Worm (Caenorhabditis elegans): ENCODE data around the gene srt-11.
"Not testable (repeated sequence)": the region's sequence is repeated elsewhere in the genome, so short reads cannot be mapped to it uniquely, and the experiment has no call there.

The srt-11 gene

DNA sequence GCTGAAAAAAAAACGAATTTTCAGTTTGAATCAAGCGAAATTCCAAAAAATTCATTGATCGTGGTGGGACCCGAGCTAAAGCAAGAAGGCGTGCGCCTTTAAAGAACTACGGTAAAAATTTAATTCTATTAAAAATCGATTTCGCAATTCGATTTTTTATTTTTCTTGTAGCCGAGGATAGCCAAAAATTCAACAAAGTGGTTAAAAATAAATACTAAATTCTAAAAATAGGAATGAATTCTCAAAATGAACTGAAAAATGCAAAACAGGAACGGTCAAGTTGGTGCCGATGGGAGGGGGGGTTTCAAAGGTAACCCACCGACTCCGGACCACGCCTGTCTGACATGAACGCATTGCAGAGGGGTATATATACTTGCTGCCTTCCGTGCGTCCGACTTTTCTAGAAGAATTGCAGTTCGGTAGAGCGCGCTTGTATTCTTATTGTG is 4.7 kb upstream of the srt-11 start (continued):
- peak; percentile 34 for TF ChIP-seq xbp-1 (tag; optimal IDR thresholded peaks at IDR 0.05)
- peak; percentile 63 for TF ChIP-seq nhr-71 (tag; optimal IDR thresholded peaks at IDR 0.05)
- peak; percentile 14 to 45 for TF ChIP-seq efl-1 (optimal IDR thresholded peaks at IDR 0.05)
- TF ChIP-seq efl-1 (GFP tag; optimal IDR thresholded peaks at IDR 0.05 in 1 of 2), result peak; percentile 22 to 94
- no peak for TF ChIP-seq grh-1 (GFP tag; IDR thresholded peaks at IDR 0.05)
- no peak for TF ChIP-seq nhr-84 (tag; optimal IDR thresholded peaks at IDR 0.05)
- no peak for TF ChIP-seq pag-3 (tag; optimal IDR thresholded peaks at IDR 0.05; ENCODE audit: borderline replicate concordance, insufficient read depth)
- TF ChIP-seq lin-14 (GFP tag; optimal IDR thresholded peaks at IDR 0.05), result peak; percentile 34
- peak; percentile 59 for TF ChIP-seq nhr-47 (tag; optimal IDR thresholded peaks at IDR 0.05)
- TF ChIP-seq unc-130 (tag; optimal IDR thresholded peaks at IDR 0.05), result peak; percentile 12
- peak; percentile 5; the same call in 1 of the 2 replicates for TF ChIP-seq isw-1 (GFP tag; IDR thresholded peaks at IDR 0.05)
- peak; percentile 53 for TF ChIP-seq nhr-19 (GFP tag; conservative IDR thresholded peaks at IDR 0.05)
- peak; percentile 22 for TF ChIP-seq unc-86 (tag; optimal IDR thresholded peaks at IDR 0.05)

DNA sequence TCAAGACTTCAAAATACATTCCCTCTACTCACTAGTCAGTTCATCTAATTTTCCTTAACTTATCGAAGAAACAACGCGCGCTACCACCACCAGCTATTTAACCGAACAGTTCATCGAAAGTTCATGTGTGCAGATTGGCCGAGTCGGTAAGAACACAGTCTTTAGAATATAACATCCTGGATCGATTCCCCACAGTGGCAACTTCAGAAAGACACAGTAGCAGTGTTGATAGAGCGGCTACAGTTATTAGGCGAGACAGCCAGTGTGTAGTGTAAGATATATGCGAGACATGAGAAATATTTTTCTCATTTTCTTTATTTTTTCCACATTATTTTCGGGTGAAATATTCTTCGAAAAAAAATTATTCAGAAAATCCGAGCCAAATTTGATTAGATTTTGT is 3.3 kb upstream of the srt-11 start:
- peak in 1 of 2 experiments; percentile 18 for TF ChIP-seq lin-35 (GFP tag; optimal IDR thresholded peaks at IDR 0.05)
- peak in 1 of 2 experiments; percentile 0 for TF ChIP-seq efl-1 (optimal IDR thresholded peaks at IDR 0.05)
- TF ChIP-seq efl-1 (GFP tag; optimal IDR thresholded peaks at IDR 0.05 in 1 of 2), result not testable (repeated sequence)
- TF ChIP-seq snu-23 (GFP tag; optimal IDR thresholded peaks at IDR 0.05), result peak; percentile 36
- TF ChIP-seq snpc-4 (tag; optimal IDR thresholded peaks at IDR 0.05), result peak; percentile 17
- TF ChIP-seq nhr-85 (tag), result peak; percentile 13
- peak; percentile 32 for TF ChIP-seq nhr-90 (tag; optimal IDR thresholded peaks at IDR 0.05; ENCODE audit: poor library complexity)
- peak; percentile 23; the same call in 1 of the 2 replicates for TF ChIP-seq nhr-19 (GFP tag; conservative IDR thresholded peaks at IDR 0.05)

DNA sequence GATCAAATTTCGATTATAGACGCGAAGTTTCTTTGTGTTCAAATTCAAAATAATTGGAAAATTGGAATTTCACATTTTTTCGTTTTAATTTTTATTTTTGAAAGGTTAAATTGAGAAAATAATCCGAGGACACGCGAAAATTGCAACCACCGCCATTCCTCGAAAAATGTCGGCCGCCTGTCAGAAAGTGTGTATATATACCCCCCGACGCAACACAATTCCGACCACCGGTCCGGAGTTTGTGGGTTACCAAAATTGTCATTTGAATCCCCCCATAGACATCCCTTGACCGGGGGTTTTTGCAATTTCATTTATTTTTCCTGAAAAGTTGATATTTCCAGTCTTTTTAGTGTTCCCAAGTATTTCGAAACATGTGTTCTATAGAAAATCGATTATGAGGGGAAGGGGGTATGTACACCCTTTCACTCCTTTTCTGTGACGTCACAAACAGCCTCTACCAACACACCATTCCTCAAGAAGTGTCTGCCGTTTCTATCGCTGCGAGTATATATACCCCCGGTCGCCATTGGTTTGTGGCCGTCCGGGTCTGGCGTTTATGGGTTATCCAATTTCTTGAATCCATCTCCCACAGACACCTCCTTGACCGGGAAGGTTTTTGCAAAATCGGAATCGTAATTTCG is 1.4 kb upstream of the srt-11 start, which contains the start of gene W01D2.3:
TSS of gene W01D2.3 (minus strand) at position 51 of the 641 bp plus-strand sequence.
- TF ChIP-seq nhr-90 (tag; optimal IDR thresholded peaks at IDR 0.05; ENCODE audit: poor library complexity), result peak; percentile 88
- TF ChIP-seq ets-5 (GFP tag; IDR thresholded peaks at IDR 0.05), result no peak
- no peak for TF ChIP-seq lin-39 (tag; optimal IDR thresholded peaks at IDR 0.05)
- TF ChIP-seq lin-14 (GFP tag; optimal IDR thresholded peaks at IDR 0.05), result peak; percentile 73
- TF ChIP-seq blmp-1 (tag; optimal IDR thresholded peaks at IDR 0.05), result peak; percentile 48
- TF ChIP-seq ztf-11 (tag; optimal IDR thresholded peaks at IDR 0.05), result peak; percentile 21 to 80
- TF ChIP-seq ceh-88 (GFP tag; IDR thresholded peaks at IDR 0.05), result peak; percentile 54; the same call in 1 of the 2 replicates
- no peak for TF ChIP-seq pqm-1 (tag; optimal IDR thresholded peaks at IDR 0.05)
- no peak for TF ChIP-seq fkh-4 (tag; optimal IDR thresholded peaks at IDR 0.05; ENCODE audit: borderline replicate concordance)
- no peak for TF ChIP-seq nhr-28 (tag; optimal IDR thresholded peaks at IDR 0.05)
- TF ChIP-seq vab-15 (tag; optimal IDR thresholded peaks at IDR 0.05), result peak; percentile 47
- peak; percentile 27 for TF ChIP-seq egl-13 (tag; optimal IDR thresholded peaks at IDR 0.05)
- TF ChIP-seq mep-1 (tag; optimal IDR thresholded peaks at IDR 0.05), result peak; percentile 26
- peak; percentile 69 for TF ChIP-seq xbp-1 (tag; optimal IDR thresholded peaks at IDR 0.05)
- no peak for TF ChIP-seq unc-30 (tag; optimal IDR thresholded peaks at IDR 0.05)
- TF ChIP-seq efl-3 (GFP tag; optimal IDR thresholded peaks at IDR 0.05), result peak; percentile 59
- peak; percentile 86 for TF ChIP-seq dsc-1 (tag; optimal IDR thresholded peaks at IDR 0.05)
- TF ChIP-seq pag-3 (tag; optimal IDR thresholded peaks at IDR 0.05; ENCODE audit: borderline replicate concordance, insufficient read depth), result no peak
- TF ChIP-seq unc-86 (tag; optimal IDR thresholded peaks at IDR 0.05), result peak; percentile 70
- peak; percentile 79 for TF ChIP-seq nhr-20 (tag; optimal IDR thresholded peaks at IDR 0.05)
- TF ChIP-seq jun-1 (tag; optimal IDR thresholded peaks at IDR 0.05), result peak; percentile 37
- no peak for TF ChIP-seq fos-1 (tag; optimal IDR thresholded peaks at IDR 0.05)
- no peak for TF ChIP-seq nhr-76 (tag; optimal IDR thresholded peaks at IDR 0.05)
- TF ChIP-seq tbx-2 (tag; optimal IDR thresholded peaks at IDR 0.05), result peak; percentile 74
- peak; percentile 10 for TF ChIP-seq lin-15B (tag; optimal IDR thresholded peaks at IDR 0.05)
- TF ChIP-seq elt-3 (tag; optimal IDR thresholded peaks at IDR 0.05), result no peak
- TF ChIP-seq C16A3.4 (tag; optimal IDR thresholded peaks at IDR 0.05), result peak; percentile 47
- no peak for TF ChIP-seq ces-1 (GFP tag; optimal IDR thresholded peaks at IDR 0.05)
- peak; percentile 50 to 66 (median 60) for TF ChIP-seq ceh-82 (tag; optimal IDR thresholded peaks at IDR 0.05)
- no peak for TF ChIP-seq unc-62 (GFP tag; optimal IDR thresholded peaks at IDR 0.05)
- peak; percentile 51 for TF ChIP-seq ztf-4 (tag; optimal IDR thresholded peaks at IDR 0.05)
- no peak for TF ChIP-seq zag-1 (tag; optimal IDR thresholded peaks at IDR 0.05)
- TF ChIP-seq hpl-2 (GFP tag; optimal IDR thresholded peaks at IDR 0.05), result no peak
- TF ChIP-seq lir-3 (tag; optimal IDR thresholded peaks at IDR 0.05; ENCODE audit: poor library complexity), result peak; percentile 32
